Fruit fly (Drosophila melanogaster) whole organism, adult: ENCODE data around the gene Naa20B.

Experiments
- CG11617 ChIP-seq: fragments of 200-800 bp; sonication (Bioruptor generic); optimal IDR thresholded peaks from 2 replicates; lab custom pipeline; 2017; ENCODE audit warnings: mild to moderate bottlenecking, missing biosample characterization, missing genetic modification reagents, missing genetic modification characterization
- CG12768 ChIP-seq: fragments of 200-800 bp; sonication (Bioruptor generic); optimal IDR thresholded peaks from 2 replicates; lab custom pipeline; 2017; ENCODE audit warnings: missing biosample characterization, missing genetic modification characterization, mild to moderate bottlenecking, moderate library complexity, missing genetic modification reagents
- CG33017 ChIP-seq: fragments of 200-800 bp; sonication (Bioruptor generic); optimal IDR thresholded peaks from 2 replicates; lab custom pipeline; 2018; ENCODE audit warnings: missing biosample characterization, mild to moderate bottlenecking, missing genetic modification characterization, moderate library complexity
- CG7101 ChIP-seq: fragments of 200-800 bp; sonication (Bioruptor generic); optimal IDR thresholded peaks from 2 replicates; lab custom pipeline; 2018; ENCODE audit warnings: missing biosample characterization, mild to moderate bottlenecking, missing genetic modification characterization, moderate library complexity
- Clk ChIP-seq: fragments of 200-800 bp; sonication (Bioruptor generic); optimal IDR thresholded peaks from 2 replicates; lab custom pipeline; 2017; ENCODE audit warnings: missing biosample characterization, missing genetic modification characterization
- Mnt ChIP-seq: fragments of 200-800 bp; sonication (Bioruptor generic); optimal IDR thresholded peaks from 2 replicates; lab custom pipeline; 2016; ENCODE audit warnings: missing biosample characterization, mild to moderate bottlenecking, missing genetic modification characterization
- cnc ChIP-seq, 2 experiments: fragments of >200 bp; optimal IDR thresholded peaks; 2 replicates each; lab custom pipeline; 2017
- kay ChIP-seq: fragments of 200-800 bp; sonication (Bioruptor generic); peaks from one replicate; lab custom pipeline; 2016; ENCODE audit warnings: missing biosample characterization, missing genetic modification characterization, borderline replicate concordance
- pad ChIP-seq: fragments of 200-800 bp; sonication (Bioruptor generic); optimal IDR thresholded peaks from 3 replicates; lab custom pipeline; 2017; ENCODE audit warnings: missing biosample characterization, missing genetic modification characterization, mild to moderate bottlenecking, moderate library complexity, missing genetic modification reagents
- tj ChIP-seq: fragments of 200-800 bp; sonication (Bioruptor generic); optimal IDR thresholded peaks from 3 replicates; lab custom pipeline; 2017; ENCODE audit warnings: missing biosample characterization, mild to moderate bottlenecking, missing genetic modification characterization, moderate library complexity
- toe ChIP-seq: fragments of 200-800 bp; sonication (Bioruptor generic); optimal IDR thresholded peaks from 2 replicates; lab custom pipeline; 2016; ENCODE audit warnings: missing biosample characterization, missing genetic modification characterization

- TF ChIP-seq CG11617 (no peak), CG7101 (tag; lab: Kevin White, UChicago) (no peak), Mnt (GFP tag; lab: Kevin White, UChicago) (no peak), toe (GFP tag; lab: Kevin White, UChicago) (no peak), CG12768 (no peak), Clk (GFP tag; lab: Kevin White, UChicago) (no peak), kay (no peak), cnc (optimal IDR thresholded peaks at IDR 0.05; lab: Kevin White, UChicago) (no peak), tj (GFP tag; lab: Kevin White, UChicago) (no peak), CG33017 (tag; lab: Kevin White, UChicago) (no peak), pad (GFP tag; lab: Kevin White, UChicago) (no peak)
Measured at dm6 chr2L:13227242-13227641, 30.0 kb upstream of the Naa20B start, which contains the start of gene CG16813.
